Fruit fly (Drosophila melanogaster): ENCODE data around the gene CG8852.
A peak's percentile ranks its signal among the peaks of the same experiment; 100 is the strongest.

CG8852 gene

dm6 chr2L:3530186-3530832, 5.4 kb downstream of the CG8852 start, which contains the start of the genes Spindly and IFT57:
Gene Spindly (minus strand): TSS chr2L:3530317.
Gene IFT57 (plus strand): TSS chr2L:3530789.
- TF ChIP-seq Sox102F (GFP tag; optimal IDR thresholded peaks at IDR 0.05) (no peak), CG32006 (GFP tag; optimal IDR thresholded peaks at IDR 0.05) (no peak), OdsH (GFP tag; optimal IDR thresholded peaks at IDR 0.05) (no peak), CG1621 (tag; optimal IDR thresholded peaks at IDR 0.05) (no peak), eg (GFP tag; IDR thresholded peaks at IDR 0.05) (no peak), CG6808 (GFP tag; optimal IDR thresholded peaks at IDR 0.05) (no peak), CG11902 (GFP tag; optimal IDR thresholded peaks at IDR 0.05) (no peak), cyc (GFP tag; optimal IDR thresholded peaks at IDR 0.05) (no peak), spab (GFP tag; optimal IDR thresholded peaks at IDR 0.05) (no peak), Eip75B (GFP tag; optimal IDR thresholded peaks at IDR 0.05) (no peak), fd59A (GFP tag; optimal IDR thresholded peaks at IDR 0.05) (no peak), CG3032 (tag; optimal IDR thresholded peaks at IDR 0.05) (no peak), esn (GFP tag; optimal IDR thresholded peaks at IDR 0.05) (no peak), CG3919 (GFP tag; optimal IDR thresholded peaks at IDR 0.05) (no peak), CG9139 (GFP tag; optimal IDR thresholded peaks at IDR 0.05) (no peak), CG6854 (GFP tag; optimal IDR thresholded peaks at IDR 0.05) (no peak), CG10631 (GFP tag; optimal IDR thresholded peaks at IDR 0.05) (no peak), Eip78C (GFP tag) (no peak)

- no peak for TF ChIP-seq CG11762 (GFP tag; optimal IDR thresholded peaks at IDR 0.05; ENCODE audit: insufficient read depth)
- TF ChIP-seq CG6276 (GFP tag; optimal IDR thresholded peaks at IDR 0.05), result no peak
- peak; percentile 36 for TF ChIP-seq CG6808 (GFP tag; optimal IDR thresholded peaks at IDR 0.05)
- TF ChIP-seq Met (GFP tag; optimal IDR thresholded peaks at IDR 0.05), result peak; percentile 54
- TF ChIP-seq eg (GFP tag; IDR thresholded peaks at IDR 0.05), result peak; percentile 66; the same call in 1 of the 3 replicates
- no peak for TF ChIP-seq fd85E (GFP tag; optimal IDR thresholded peaks at IDR 0.05)
- TF ChIP-seq CG34406 (GFP tag; optimal IDR thresholded peaks at IDR 0.05), result peak; percentile 38
- peak; percentile 37 for TF ChIP-seq acj6 (GFP tag; optimal IDR thresholded peaks at IDR 0.05)
- TF ChIP-seq CG7368 (GFP tag; optimal IDR thresholded peaks at IDR 0.05), result no peak
- TF ChIP-seq CG11294 (GFP tag; IDR thresholded peaks at IDR 0.05), result 0 out of 2 replicates have a peak, but pooled peaks have one; percentile 19
- TF ChIP-seq CG31627 (GFP tag; optimal IDR thresholded peaks at IDR 0.05), result peak; percentile 41
- peak; percentile 37 for TF ChIP-seq lz (GFP tag; optimal IDR thresholded peaks at IDR 0.05)
- TF ChIP-seq CG8119 (GFP tag; IDR thresholded peaks at IDR 0.05), result no peak
- peak; percentile 24 for TF ChIP-seq CG6792 (GFP tag; optimal IDR thresholded peaks at IDR 0.05)
- no peak for TF ChIP-seq CG8632 (GFP tag; optimal IDR thresholded peaks at IDR 0.05)
- peak; percentile 6 for TF ChIP-seq net (GFP tag; optimal IDR thresholded peaks at IDR 0.05)
- TF ChIP-seq CG15336 (GFP tag; IDR thresholded peaks at IDR 0.05), result 0 out of 2 replicates have a peak, but pooled peaks have one; percentile 8
- TF ChIP-seq CG4318 (GFP tag; optimal IDR thresholded peaks at IDR 0.05), result no peak
- TF ChIP-seq Hr4 (GFP tag; optimal IDR thresholded peaks at IDR 0.05), result peak; percentile 30
- TF ChIP-seq Sox14 (GFP tag; optimal IDR thresholded peaks at IDR 0.05), result peak; percentile 66
- no peak for TF ChIP-seq Ets21C (GFP tag; optimal IDR thresholded peaks at IDR 0.05)
- TF ChIP-seq CG8319 (GFP tag; optimal IDR thresholded peaks at IDR 0.05), result peak; percentile 14
- no peak for TF ChIP-seq vri (GFP tag; optimal IDR thresholded peaks at IDR 0.05)
- TF ChIP-seq Ets96B (tag; optimal IDR thresholded peaks at IDR 0.05), result peak; percentile 31
- no peak for TF ChIP-seq Eip75B (GFP tag; optimal IDR thresholded peaks at IDR 0.05)
- TF ChIP-seq fkh (GFP tag; optimal IDR thresholded peaks at IDR 0.05), result no peak
- TF ChIP-seq CG32006 (GFP tag; optimal IDR thresholded peaks at IDR 0.05), result peak; percentile 44
- no peak for TF ChIP-seq Lpt (GFP tag; optimal IDR thresholded peaks at IDR 0.05)
- peak; percentile 27 for TF ChIP-seq achi (GFP tag; optimal IDR thresholded peaks at IDR 0.05)
- TF ChIP-seq salr (GFP tag; optimal IDR thresholded peaks at IDR 0.05), result no peak
- TF ChIP-seq CG9139 (GFP tag; optimal IDR thresholded peaks at IDR 0.05), result no peak
- TF ChIP-seq CG3032 (tag; optimal IDR thresholded peaks at IDR 0.05), result peak; percentile 19
- peak; percentile 20 for TF ChIP-seq OdsH (GFP tag; optimal IDR thresholded peaks at IDR 0.05)
- peak; percentile 11 for TF ChIP-seq spab (GFP tag; optimal IDR thresholded peaks at IDR 0.05)
- TF ChIP-seq Eip93F (GFP tag; optimal IDR thresholded peaks at IDR 0.05), result no peak
- peak; percentile 13 for TF ChIP-seq Sox102F (GFP tag; optimal IDR thresholded peaks at IDR 0.05)
- peak; percentile 14 for TF ChIP-seq CG10669 (GFP tag; optimal IDR thresholded peaks at IDR 0.05)
- no peak for TF ChIP-seq CG16779 (tag; optimal IDR thresholded peaks at IDR 0.05)
- TF ChIP-seq Smox (GFP tag; optimal IDR thresholded peaks at IDR 0.05), result peak; percentile 6
These were observed 8.1 kb downstream of the CG8852 start for dm6 chr2L:3532973-3533525.

All from whole organism, prepupa.